Worm (Caenorhabditis elegans) whole organism, late embryonic: ENCODE data around the gene M03D4.4.
A peak's percentile ranks its signal among the peaks of the same experiment; 100 is the strongest.

Experiments
- C08G9.2 ChIP-seq: sonication (generic microtip); optimal IDR thresholded peaks from 2 replicates; lab custom pipeline; 2016; ENCODE audit warnings: mild to moderate bottlenecking, missing genetic modification characterization, moderate library complexity, missing compliant biosample characterization
- K02D7.2 ChIP-seq: sonication (generic microtip); optimal IDR thresholded peaks from 2 replicates; lab custom pipeline; 2017; ENCODE audit warnings: mild to moderate bottlenecking, missing genetic modification characterization, missing compliant biosample characterization
- K09A11.1 ChIP-seq: sonication (generic microtip); optimal IDR thresholded peaks from 2 replicates; lab custom pipeline; 2017; ENCODE audit warnings: antibody characterized with exemption, mild to moderate bottlenecking, missing genetic modification characterization, missing compliant biosample characterization; ENCODE audit not compliant: insufficient read depth
- T23F11.4 ChIP-seq: fragments of 200-800 bp; sonication (Bioruptor generic); optimal IDR thresholded peaks from 2 replicates; lab custom pipeline; 2018; ENCODE audit warnings: mild to moderate bottlenecking, missing genetic modification characterization, missing compliant biosample characterization
- ahr-1 ChIP-seq: sonication (generic microtip); optimal IDR thresholded peaks from 2 replicates; lab custom pipeline; 2016; ENCODE audit warnings: missing genetic modification characterization, missing compliant biosample characterization
- ceh-14 ChIP-seq: sonication (generic microtip); optimal IDR thresholded peaks from 2 replicates; lab custom pipeline; 2016; ENCODE audit warnings: missing genotype, missing genetic modification characterization, missing compliant biosample characterization
- ceh-18 ChIP-seq: sonication (generic microtip); optimal IDR thresholded peaks from 2 replicates; lab custom pipeline; 2016; ENCODE audit warnings: missing genetic modification characterization, missing compliant biosample characterization
- ceh-2 ChIP-seq: sonication (generic microtip); optimal IDR thresholded peaks from 2 replicates; lab custom pipeline; 2016; ENCODE audit warnings: missing genotype, missing genetic modification characterization, missing compliant biosample characterization
- ceh-31 ChIP-seq: sonication (generic microtip); optimal IDR thresholded peaks from 2 replicates; lab custom pipeline; 2016; ENCODE audit warnings: missing genetic modification characterization, missing compliant biosample characterization
- ceh-34 ChIP-seq: sonication (generic microtip); optimal IDR thresholded peaks from 2 replicates; lab custom pipeline; 2016; ENCODE audit warnings: mild to moderate bottlenecking, missing genetic modification characterization, missing compliant biosample characterization
- ceh-6 ChIP-seq: fragments of 200-800 bp; sonication (Bioruptor generic); optimal IDR thresholded peaks from 2 replicates; lab custom pipeline; 2018; ENCODE audit warnings: mild to moderate bottlenecking, missing genetic modification characterization, missing compliant biosample characterization
- che-1 ChIP-seq: sonication (generic microtip); optimal IDR thresholded peaks from 2 replicates; lab custom pipeline; 2016; ENCODE audit warnings: mild to moderate bottlenecking, missing genetic modification characterization, missing compliant biosample characterization
- dmd-4 ChIP-seq: sonication (generic microtip); optimal IDR thresholded peaks from 2 replicates; lab custom pipeline; 2016; ENCODE audit warnings: borderline replicate concordance, missing genetic modification characterization, missing compliant biosample characterization
- elt-2 ChIP-seq: sonication (generic microtip); optimal IDR thresholded peaks from 2 replicates; lab custom pipeline; 2016; ENCODE audit warnings: missing genetic modification reagents, missing genetic modification characterization, missing compliant biosample characterization
- elt-4 ChIP-seq: sonication (generic microtip); optimal IDR thresholded peaks from 2 replicates; lab custom pipeline; 2016; ENCODE audit warnings: missing genetic modification characterization, missing compliant biosample characterization
- ets-4 ChIP-seq: sonication (generic microtip); optimal IDR thresholded peaks from 2 replicates; lab custom pipeline; 2016; ENCODE audit warnings: missing genetic modification characterization, missing compliant biosample characterization
- lim-6 ChIP-seq: sonication (generic microtip); optimal IDR thresholded peaks from 2 replicates; lab custom pipeline; 2016; ENCODE audit warnings: missing genetic modification characterization, missing compliant biosample characterization
- odd-2 ChIP-seq: sonication (generic microtip); optimal IDR thresholded peaks from 2 replicates; lab custom pipeline; 2017; ENCODE audit warnings: antibody characterized with exemption, mild to moderate bottlenecking, missing genetic modification characterization, missing compliant biosample characterization
- pha-4 ChIP-seq: fragments of 150-350 bp; optimal IDR thresholded peaks from 2 replicates; lab custom pipeline; 2018; ENCODE audit warnings: missing biosample characterization, missing genetic modification reagents, missing genetic modification characterization
- rnt-1 ChIP-seq: sonication (generic microtip); optimal IDR thresholded peaks from 2 replicates; lab custom pipeline; 2016; ENCODE audit warnings: missing genetic modification characterization, missing compliant biosample characterization
- sdc-2 ChIP-seq: sonication (generic microtip); optimal IDR thresholded peaks from 2 replicates; lab custom pipeline; 2016; ENCODE audit warnings: missing genotype, missing genetic modification characterization, missing compliant biosample characterization
- syd-9 ChIP-seq: sonication (generic microtip); optimal IDR thresholded peaks from 2 replicates; lab custom pipeline; 2016; ENCODE audit warnings: mild to moderate bottlenecking, missing genetic modification characterization, moderate library complexity, missing compliant biosample characterization
- tbx-7 ChIP-seq: sonication (generic microtip); optimal IDR thresholded peaks from 2 replicates; lab custom pipeline; 2016; ENCODE audit warnings: missing genotype, missing genetic modification characterization, missing compliant biosample characterization
- unc-3 ChIP-seq, 2 experiments: fragments of 200-800 bp in 1 of 2; sonication (Bioruptor generic) in 1 of 2; sonication (generic microtip) in 1 of 2; conservative IDR thresholded peaks in 1 of 2; optimal IDR thresholded peaks in 1 of 2; 2 replicates each; pipeline versions ENCODE4 v1.3.6 to Lab custom; 2016 to 2022; ENCODE audit warnings: missing compliant biosample characterization in 2 of 2, missing genetic modification characterization in 2 of 2, missing genetic modification reagents in 1 of 2

M03D4.4 gene

DNA sequence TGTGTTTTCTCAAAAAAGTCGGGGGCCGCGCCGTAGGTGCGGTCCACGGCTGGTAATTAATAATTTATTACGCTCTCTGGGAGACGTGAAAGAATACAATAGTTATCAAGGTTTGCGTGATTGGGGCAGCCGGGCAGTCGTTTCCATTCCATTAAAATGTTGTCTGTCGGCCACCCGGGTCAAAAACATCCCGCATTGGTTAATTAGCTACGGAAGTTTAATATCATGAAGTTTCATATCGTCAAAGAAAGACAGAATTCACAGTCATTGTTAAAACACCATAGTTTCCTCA lies 32.8 kb downstream of the M03D4.4 start:
- TF ChIP-seq ceh-14 (no peak), ahr-1 (tag; lab: Kevin White, UChicago) (no peak), unc-3 (GFP tag; conservative IDR thresholded peaks at IDR 0.05; lab: Robert Waterston, UW) (no peak), unc-3 (tag; optimal IDR thresholded peaks at IDR 0.05; lab: Kevin White, UChicago) (no peak), elt-4 (no peak), dmd-4 (tag; lab: Kevin White, UChicago) (no peak), ceh-34 (tag; lab: Kevin White, UChicago) (no peak), K02D7.2 (tag; lab: Kevin White, UChicago) (no peak), ceh-18 (no peak), ceh-2 (tag; lab: Kevin White, UChicago) (no peak), T23F11.4 (GFP tag; lab: Kevin White, UChicago) (no peak)

DNA sequence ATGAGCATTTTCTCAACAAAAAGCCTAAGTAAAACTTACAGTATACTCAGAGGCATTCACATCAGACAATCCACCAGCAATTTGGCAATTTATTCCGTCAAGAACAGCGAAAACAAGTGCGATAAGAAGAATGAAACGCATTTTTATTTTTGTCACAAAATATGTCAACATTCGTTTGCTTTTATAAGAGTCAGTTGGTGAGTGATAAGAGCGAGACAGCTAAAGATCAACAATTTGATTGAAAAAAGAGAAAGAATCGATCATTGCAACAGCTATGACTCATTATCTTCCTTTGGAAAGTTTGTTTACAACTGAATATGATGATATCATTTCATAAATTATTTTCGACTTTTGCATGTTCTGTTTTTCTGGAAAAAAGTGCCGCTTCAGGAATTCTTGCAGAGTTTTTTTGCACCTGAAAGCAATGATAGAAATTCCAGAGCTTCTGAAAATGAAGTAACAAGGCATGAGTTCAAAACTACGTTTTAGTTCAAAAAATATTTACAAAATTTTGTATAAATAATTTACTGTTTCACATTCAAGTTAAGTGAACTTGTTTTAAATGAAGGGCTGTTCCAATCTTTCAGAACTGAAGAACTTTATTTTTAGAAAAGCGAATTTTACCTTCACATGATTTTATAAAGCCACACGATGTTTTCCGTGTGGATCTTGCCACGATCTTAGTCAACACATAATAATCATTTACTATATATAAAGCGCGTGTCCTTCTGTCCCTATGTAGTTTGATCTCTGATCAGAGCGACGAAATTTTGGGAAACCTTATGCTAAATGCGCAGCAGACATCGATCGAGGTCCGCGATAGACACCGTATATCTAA lies 33.4 kb downstream of the M03D4.4 start, which contains the start of gene cpi-1:
TSS of gene cpi-1 (minus strand) at position 204 of the 838 bp plus-strand sequence.
- no peak for TF ChIP-seq pha-4 (tag; lab: Kevin White, UChicago)
- no peak for TF ChIP-seq syd-9 (tag; lab: Kevin White, UChicago)
- TF ChIP-seq elt-2 (tag; lab: Kevin White, UChicago) = peak; percentile 1
- TF ChIP-seq rnt-1 (tag; lab: Kevin White, UChicago) = no peak
- TF ChIP-seq ceh-31 = no peak
- no peak for TF ChIP-seq ceh-18
- no peak for TF ChIP-seq C08G9.2 (tag; lab: Kevin White, UChicago)
- no peak for TF ChIP-seq ceh-6 (GFP tag; lab: Kevin White, UChicago)

DNA sequence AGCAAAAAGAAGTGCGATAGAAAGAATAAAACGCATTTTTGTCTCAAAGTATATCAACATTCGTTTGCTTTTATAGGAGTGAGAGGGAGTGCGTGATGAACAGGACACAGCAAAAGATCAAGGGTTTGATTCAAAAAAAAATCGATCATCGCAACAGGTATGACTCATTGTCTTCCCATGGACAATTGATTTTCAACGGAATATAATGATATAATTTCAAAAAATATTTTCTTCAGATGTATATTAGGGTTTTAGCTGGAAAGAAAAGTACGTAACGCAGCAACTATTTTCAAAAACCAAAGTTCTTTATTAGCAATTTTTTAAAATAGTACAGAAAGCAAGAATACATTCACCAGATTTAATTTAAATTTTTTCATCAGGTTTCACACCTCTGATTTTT lies 34.8 kb downstream of the M03D4.4 start, which contains the start of gene K08B4.7:
TSS of gene K08B4.7 (minus strand) at position 101 of the 400 bp plus-strand sequence.
- TF ChIP-seq sdc-2 (tag; lab: Kevin White, UChicago) = no peak
- no peak for TF ChIP-seq odd-2
- no peak for TF ChIP-seq che-1 (tag; lab: Kevin White, UChicago)
- no peak for TF ChIP-seq rnt-1 (tag; lab: Kevin White, UChicago)
- TF ChIP-seq elt-2 (tag; lab: Kevin White, UChicago) = no peak

DNA sequence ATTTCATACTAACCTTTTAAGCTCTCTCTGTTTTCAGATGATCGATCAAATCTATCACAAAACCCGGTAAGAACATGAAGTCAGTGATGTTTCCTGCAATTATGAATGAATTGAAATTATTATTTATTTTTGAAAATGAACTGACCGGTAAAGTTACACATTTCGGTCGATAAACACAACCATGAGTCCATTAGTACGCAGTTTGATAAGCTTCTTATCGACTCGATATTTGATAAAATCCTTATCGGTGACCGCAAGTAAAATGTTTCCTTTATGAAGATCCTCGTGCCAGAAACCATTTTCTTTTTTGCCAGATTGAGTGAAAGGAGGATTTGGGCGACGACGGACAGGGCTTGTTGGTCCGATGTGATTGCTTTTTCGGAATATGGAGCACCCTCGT lies 40.6 kb downstream of the M03D4.4 start:
- TF ChIP-seq ets-4 (tag; lab: Kevin White, UChicago) (no peak), elt-2 (tag; lab: Kevin White, UChicago) (peak; percentile 74)

DNA sequence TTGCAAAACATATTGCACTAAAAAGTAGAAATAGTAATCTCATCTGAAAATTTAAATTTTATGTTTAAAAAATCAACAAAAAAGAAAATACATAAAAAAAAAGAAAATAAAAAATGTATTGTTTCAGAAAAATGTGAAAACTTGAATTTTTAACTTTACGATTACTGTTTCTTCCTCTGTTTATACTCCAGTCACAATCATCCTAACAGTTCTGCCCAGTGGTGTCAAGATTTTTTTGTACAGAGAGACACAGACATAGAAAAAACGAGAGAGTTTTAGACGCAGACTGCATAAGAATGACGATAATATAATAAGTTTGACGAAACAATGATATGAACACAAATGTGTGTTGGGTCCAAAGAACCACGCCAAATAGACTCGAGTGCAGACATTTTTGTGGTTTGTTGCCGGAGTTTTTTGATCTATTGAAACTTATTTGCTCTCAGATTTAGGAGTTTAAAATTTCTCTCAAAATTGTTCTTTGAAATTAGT lies 43.5 kb downstream of the M03D4.4 start, which contains the start of gene ugt-20:
TSS of gene ugt-20 (minus strand) at position 51 of the 492 bp plus-strand sequence.
- no peak for TF ChIP-seq ets-4 (tag; lab: Kevin White, UChicago)
- peak; percentile 48 for TF ChIP-seq elt-2 (tag; lab: Kevin White, UChicago)
- TF ChIP-seq K09A11.1 (tag; lab: Kevin White, UChicago) = no peak
- no peak for TF ChIP-seq lim-6
- TF ChIP-seq, all 69 proteins: peak for 1

DNA sequence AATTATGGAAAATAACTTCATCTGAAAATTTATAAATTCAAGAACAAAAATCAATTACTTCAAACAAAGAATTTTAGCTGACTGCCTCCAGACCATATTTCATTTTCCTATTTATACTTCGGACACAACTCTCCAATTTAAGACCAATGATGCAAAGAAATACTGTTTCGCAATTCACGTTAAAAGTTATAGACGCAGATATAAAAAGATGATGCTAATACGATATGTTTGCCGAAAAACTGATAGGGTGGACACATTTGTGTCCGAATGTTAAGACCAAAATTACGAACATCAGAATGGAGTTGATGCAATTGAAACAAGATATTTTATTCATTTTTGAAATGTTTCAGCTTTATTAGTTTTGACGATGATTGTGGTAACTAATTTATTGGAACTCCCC lies 47.2 kb downstream of the M03D4.4 start, which contains the start of gene ugt-19:
TSS of gene ugt-19 (minus strand) at position 28 of the 400 bp plus-strand sequence.
- TF ChIP-seq elt-2 (tag; lab: Kevin White, UChicago) (peak; percentile 19), ahr-1 (tag; lab: Kevin White, UChicago) (no peak)

DNA sequence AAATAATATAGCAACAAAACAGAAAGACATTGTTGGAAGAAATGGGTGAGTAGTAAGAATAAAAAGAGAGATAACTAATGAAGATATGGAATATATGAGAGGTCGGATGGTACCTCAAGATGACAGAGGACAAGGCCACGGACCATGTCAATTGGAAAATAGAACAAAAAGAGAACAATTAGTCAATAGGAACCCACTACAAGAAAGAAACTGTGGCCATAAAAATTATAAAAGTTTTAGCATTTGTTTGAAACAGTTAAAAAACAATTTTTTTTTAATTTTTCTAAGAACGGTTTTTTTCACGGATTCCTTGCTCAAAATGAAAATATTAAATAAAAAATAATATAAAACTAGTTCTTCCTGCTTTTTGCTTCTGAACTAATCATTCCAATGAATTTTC lies 51.0 kb downstream of the M03D4.4 start, which contains the start of gene cpg-20:
TSS of gene cpg-20 (minus strand) at position 101 of the 400 bp plus-strand sequence.
- no peak for TF ChIP-seq tbx-7 (tag; lab: Kevin White, UChicago)
